Fruit fly (Drosophila melanogaster): ENCODE data around the gene tctn.
A peak's percentile ranks its signal among the peaks of the same experiment; 100 is the strongest.

Gene tctn

DNA sequence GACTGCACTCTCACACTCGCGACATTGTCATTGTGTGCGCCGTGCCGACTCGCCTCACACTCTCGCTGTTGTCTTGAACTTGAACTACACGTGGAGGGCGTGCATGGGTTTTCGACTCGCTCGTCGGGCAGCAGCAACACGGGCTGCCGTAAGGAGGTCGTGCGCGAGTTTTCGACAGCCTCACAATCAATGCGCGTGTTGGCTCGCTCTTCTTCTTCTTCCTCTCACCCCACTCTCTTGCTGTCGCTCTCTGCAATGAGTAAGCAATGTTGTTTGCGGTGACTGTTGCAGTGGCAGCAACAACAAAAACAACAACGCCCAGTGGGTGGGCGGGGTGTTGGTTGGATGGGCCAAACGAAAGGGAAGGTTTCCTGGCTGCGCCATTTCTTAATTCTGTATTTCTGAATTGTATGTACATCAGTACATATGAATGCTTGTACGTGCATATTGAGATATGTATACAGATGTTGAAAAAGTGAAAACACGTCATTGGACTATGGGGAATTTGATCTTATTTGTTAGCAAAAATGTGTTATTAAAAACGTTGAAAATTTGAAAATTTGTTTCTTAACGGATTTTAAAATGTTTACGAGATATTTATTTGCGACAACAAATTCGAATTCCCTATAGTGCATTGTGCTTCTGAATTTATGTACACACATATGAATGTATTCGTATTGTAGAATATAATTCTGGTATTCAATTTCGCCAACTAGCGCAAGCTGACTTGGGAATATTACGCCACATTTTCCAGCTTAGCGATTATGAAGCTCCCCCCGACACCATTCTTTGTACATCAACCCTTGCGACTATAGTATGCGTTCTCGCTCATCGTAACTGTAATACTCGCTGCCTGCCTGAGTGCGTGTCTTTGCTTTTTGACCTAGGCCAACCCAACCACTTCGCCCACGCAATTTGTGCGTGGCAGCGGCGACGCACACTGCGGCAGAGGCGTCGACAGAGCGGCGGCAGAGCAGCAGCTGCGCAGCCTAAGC is 41.8 kb downstream of the tctn start (continued):
- peak; percentile 44; the same call in 1 of the 3 replicates for TF ChIP-seq HLH4C (GFP tag; IDR thresholded peaks at IDR 0.05; ENCODE audit: partially characterized antibody)
- TF ChIP-seq trem (tag; optimal IDR thresholded peaks at IDR 0.05): peak; percentile 6
- TF ChIP-seq CG1603 (tag; optimal IDR thresholded peaks at IDR 0.05): peak; percentile 15
- no peak for TF ChIP-seq CG15073 (GFP tag; optimal IDR thresholded peaks at IDR 0.05)
- TF ChIP-seq Side (GFP tag; optimal IDR thresholded peaks at IDR 0.05): peak; percentile 44
- peak; percentile 13 for TF ChIP-seq CG2202 (tag; optimal IDR thresholded peaks at IDR 0.05)
- TF ChIP-seq CG12104 (GFP tag; optimal IDR thresholded peaks at IDR 0.05): no peak
- no peak for TF ChIP-seq Doc2 (GFP tag; IDR thresholded peaks at IDR 0.05)
- TF ChIP-seq zen (tag; optimal IDR thresholded peaks at IDR 0.05): peak; percentile 67
- TF ChIP-seq HLHmδ (GFP tag; optimal IDR thresholded peaks at IDR 0.05): peak; percentile 69
- no peak for TF ChIP-seq CG10565 (GFP tag; optimal IDR thresholded peaks at IDR 0.05)
- TF ChIP-seq lab (GFP tag; optimal IDR thresholded peaks at IDR 0.05): peak; percentile 46
- no peak for TF ChIP-seq CG17361 (GFP tag; IDR thresholded peaks at IDR 0.05)
- TF ChIP-seq sd (tag; optimal IDR thresholded peaks at IDR 0.05): peak; percentile 87
- no peak for TF ChIP-seq gsb (GFP tag; IDR thresholded peaks at IDR 0.05)
- TF ChIP-seq hbn (GFP tag; IDR thresholded peaks at IDR 0.05; ENCODE audit: partially characterized antibody): peak; percentile 42
- peak in 1 of 2 experiments; percentile 1 for TF ChIP-seq crp (GFP tag; optimal IDR thresholded peaks at IDR 0.05)
- peak; percentile 43 for TF ChIP-seq CG17912 (GFP tag; optimal IDR thresholded peaks at IDR 0.05)
- TF ChIP-seq Hmr (GFP tag; optimal IDR thresholded peaks at IDR 0.05): peak; percentile 73
- peak; percentile 86 for TF ChIP-seq HmgZ (tag; optimal IDR thresholded peaks at IDR 0.05)
- no peak for TF ChIP-seq Poxn (GFP tag; IDR thresholded peaks at IDR 0.05)
- peak; percentile 3 for TF ChIP-seq fd3F (GFP tag; optimal IDR thresholded peaks at IDR 0.05)
- peak; percentile 36 for TF ChIP-seq CG15601 (tag; optimal IDR thresholded peaks at IDR 0.05)
- peak; percentile 90 for TF ChIP-seq HmgD (GFP tag; optimal IDR thresholded peaks at IDR 0.05)
- peak; percentile 29 for TF ChIP-seq zf30C (GFP tag; optimal IDR thresholded peaks at IDR 0.05)
- TF ChIP-seq MBD-R2 (GFP tag; IDR thresholded peaks at IDR 0.05): no peak
- TF ChIP-seq CG11723 (GFP tag; optimal IDR thresholded peaks at IDR 0.05): no peak
- TF ChIP-seq CG12769 (tag; optimal IDR thresholded peaks at IDR 0.05): peak; percentile 81
- peak; percentile 58 for TF ChIP-seq ash1 (GFP tag; optimal IDR thresholded peaks at IDR 0.05)
- TF ChIP-seq Hr51 (GFP tag; optimal IDR thresholded peaks at IDR 0.05): peak in 1 of 2 experiments; percentile 13
- peak; percentile 8 for TF ChIP-seq CG1233 (GFP tag; optimal IDR thresholded peaks at IDR 0.05)
- TF ChIP-seq GATAe (GFP tag; conservative IDR thresholded peaks at IDR 0.05): peak; percentile 66; the same call in 1 of the 2 replicates
- TF ChIP-seq cad (GFP tag; optimal IDR thresholded peaks at IDR 0.05): no peak
- TF ChIP-seq Meics (GFP tag; optimal IDR thresholded peaks at IDR 0.05): peak; percentile 49
- peak; percentile 34 for TF ChIP-seq CG4282 (GFP tag; optimal IDR thresholded peaks at IDR 0.05)
- TF ChIP-seq CG1024 (GFP tag; IDR thresholded peaks at IDR 0.05): no peak
- TF ChIP-seq CG11696 (GFP tag; IDR thresholded peaks at IDR 0.05): peak; percentile 40; the same call in 1 of the 2 replicates
- TF ChIP-seq CG3281 (GFP tag; optimal IDR thresholded peaks at IDR 0.05): peak; percentile 53
- peak; percentile 95 for TF ChIP-seq CG7987 (GFP tag; optimal IDR thresholded peaks at IDR 0.05)
- TF ChIP-seq BtbVII (GFP tag; optimal IDR thresholded peaks at IDR 0.05): no peak
- TF ChIP-seq CG7839 (tag; optimal IDR thresholded peaks at IDR 0.05): peak; percentile 55
- peak; percentile 55; the same call in 1 of the 2 replicates for TF ChIP-seq Awh (GFP tag; IDR thresholded peaks at IDR 0.05)
- peak; percentile 6 for TF ChIP-seq CG30403 (GFP tag; optimal IDR thresholded peaks at IDR 0.05)
- TF ChIP-seq CG17612 (GFP tag; IDR thresholded peaks at IDR 0.05): no peak
- peak; percentile 68 for TF ChIP-seq oc (tag; optimal IDR thresholded peaks at IDR 0.05)
- no peak for TF ChIP-seq ssp (GFP tag; IDR thresholded peaks at IDR 0.05)
- no peak for TF ChIP-seq HLH3B (GFP tag; IDR thresholded peaks at IDR 0.05)

Measured in whole organism, embryonic.